Worm (Caenorhabditis elegans) whole organism, L4 larva: ENCODE measurements around the gene M176.4.
A peak's percentile ranks its signal among the peaks of the same experiment; 100 is the strongest.

Source experiments
- F49E8.2 ChIP-seq: sonication (generic microtip); optimal IDR thresholded peaks from 2 replicates; lab custom pipeline; 2016; ENCODE audit warnings: missing compliant biosample characterization, mild to moderate bottlenecking, missing genetic modification characterization, borderline replicate concordance
- Y105C5A.15 ChIP-seq: fragments of 200-800 bp; sonication (Bioruptor generic); IDR thresholded peaks from 2 replicates; pipeline ENCODE4 v1.3.6; 2022; ENCODE audit warnings: missing genetic modification characterization, missing compliant biosample characterization
- aly-2 ChIP-seq: sonication (generic microtip); optimal IDR thresholded peaks from 2 replicates; lab custom pipeline; 2018; ENCODE audit warnings: missing biosample characterization, missing genetic modification characterization
- ceh-44 ChIP-seq: fragments of 200-800 bp; sonication (Bioruptor generic); IDR thresholded peaks from 2 replicates; pipeline ENCODE4 v1.3.6; 2022; ENCODE audit warnings: missing genetic modification reagents, missing genetic modification characterization, missing compliant biosample characterization
- hlh-11 ChIP-seq: fragments of 200-800 bp; sonication (Bioruptor generic); optimal IDR thresholded peaks from 2 replicates; lab custom pipeline; 2018; ENCODE audit warnings: mild to moderate bottlenecking, missing genetic modification characterization, missing compliant biosample characterization
- mdl-1 ChIP-seq, 2 experiments: fragments of 150-350 bp in 1 of 2; sonication (generic microtip) in 1 of 2; optimal IDR thresholded peaks; 2 replicates each; lab custom pipeline; 2014 to 2017; ENCODE audit warnings: missing biosample characterization in 2 of 2, missing genetic modification characterization in 2 of 2
- pha-4 ChIP-seq, 2 experiments: fragments of 150-350 bp in 1 of 2; fragments of 200-800 bp in 1 of 2; sonication (Bioruptor generic) in 1 of 2; IDR thresholded peaks in 1 of 2; optimal IDR thresholded peaks in 1 of 2; 2 replicates each; pipeline versions ENCODE4 v1.3.6 to Lab custom; 2014 to 2022; ENCODE audit warnings: missing genetic modification characterization in 2 of 2, missing genetic modification reagents in 2 of 2, missing biosample characterization in 1 of 2, missing compliant biosample characterization in 1 of 2
- skn-1 ChIP-seq: fragments of 150-350 bp; optimal IDR thresholded peaks from 2 replicates; lab custom pipeline; 2014; ENCODE audit warnings: missing biosample characterization, missing genetic modification characterization
- snpc-4 ChIP-seq: fragments of 150-350 bp; optimal IDR thresholded peaks from 2 replicates; lab custom pipeline; 2014; ENCODE audit warnings: missing biosample characterization, missing genetic modification characterization
- zag-1 ChIP-seq: fragments of 150-350 bp; optimal IDR thresholded peaks from 2 replicates; lab custom pipeline; 2014; ENCODE audit warnings: missing biosample characterization, missing genetic modification characterization

- TF ChIP-seq F49E8.2 (tag; lab: Kevin White, UChicago) (no peak), hlh-11 (peak; percentile 23), mdl-1 (tag; optimal IDR thresholded peaks at IDR 0.05; lab: Kevin White, UChicago) (no peak), skn-1 (tag; lab: Kevin White, UChicago) (no peak), zag-1 (no peak), Y105C5A.15 (GFP tag; lab: Robert Waterston, UW) (no peak), pha-4 (GFP tag; IDR thresholded peaks at IDR 0.05; lab: Robert Waterston, UW) (no peak), pha-4 (tag; optimal IDR thresholded peaks at IDR 0.05; lab: Kevin White, UChicago) (no peak), snpc-4 (no peak), aly-2 (tag; lab: Kevin White, UChicago) (no peak), ceh-44 (GFP tag; lab: Robert Waterston, UW) (no peak)
These were observed 6.0 kb upstream of the M176.4 start, which contains the start of gene arrd-3 for ce11 chrII:9412086-9412608.
